Fruit fly (Drosophila melanogaster): ENCODE results near the gene Elp1.
A peak's percentile ranks its signal among the peaks of the same experiment; 100 is the strongest.

The Elp1 gene

dm6 chr3R:11656614-11657216, 5.9 kb downstream of the Elp1 start (continued):
- TF ChIP-seq CG15479 (GFP tag; optimal IDR thresholded peaks at IDR 0.05) (no peak), CG17385 (GFP tag; optimal IDR thresholded peaks at IDR 0.05) (peak; percentile 94), CG6254 (GFP tag; optimal IDR thresholded peaks at IDR 0.05) (peak; percentile 84), CG14965 (GFP tag; optimal IDR thresholded peaks at IDR 0.05; ENCODE audit: borderline replicate concordance) (peak; percentile 66), Hmx (GFP tag; optimal IDR thresholded peaks at IDR 0.05) (peak; percentile 85), NC2α (GFP tag; optimal IDR thresholded peaks at IDR 0.05) (peak; percentile 88), Optix (GFP tag; IDR thresholded peaks at IDR 0.05) (peak; percentile 96), Adf1 (GFP tag; IDR thresholded peaks at IDR 0.05) (peak; percentile 75), dmrt11E (tag; optimal IDR thresholded peaks at IDR 0.05) (peak; percentile 91), kay (GFP tag; optimal IDR thresholded peaks at IDR 0.05) (peak; percentile 87), Nf-YB (GFP tag; optimal IDR thresholded peaks at IDR 0.05) (peak; percentile 85), luna (GFP tag; optimal IDR thresholded peaks at IDR 0.05) (peak; percentile 85), trem (tag; optimal IDR thresholded peaks at IDR 0.05) (peak; percentile 92), Camta (GFP tag; optimal IDR thresholded peaks at IDR 0.05) (peak; percentile 95), CG6175 (GFP tag; IDR thresholded peaks at IDR 0.05) (peak; percentile 96), YL-1 (GFP tag; optimal IDR thresholded peaks at IDR 0.05) (peak; percentile 77), lov (optimal IDR thresholded peaks at IDR 0.05) (no peak), lov (GFP tag; IDR thresholded peaks at IDR 0.05) (peak; percentile 97), CG6765 (GFP tag; optimal IDR thresholded peaks at IDR 0.05) (peak; percentile 92), odd (GFP tag; optimal IDR thresholded peaks at IDR 0.05) (peak; percentile 90), CG12219 (GFP tag; optimal IDR thresholded peaks at IDR 0.05) (peak; percentile 96), CG7271 (tag; optimal IDR thresholded peaks at IDR 0.05) (peak; percentile 69), Doc2 (GFP tag; IDR thresholded peaks at IDR 0.05) (peak; percentile 82), chm (GFP tag; IDR thresholded peaks at IDR 0.05) (peak; percentile 98), CG3847 (GFP tag; IDR thresholded peaks at IDR 0.05) (peak; percentile 97), crp (GFP tag; optimal IDR thresholded peaks at IDR 0.05) (peak in 1 of 2 experiments; percentile 57), CG34224 (GFP tag; IDR thresholded peaks at IDR 0.05; ENCODE audit: partially characterized antibody) (no peak), disco-r (GFP tag; optimal IDR thresholded peaks at IDR 0.05) (peak; percentile 86), CG8388 (GFP tag; optimal IDR thresholded peaks at IDR 0.05) (peak; percentile 96), CG11696 (GFP tag; IDR thresholded peaks at IDR 0.05) (peak; percentile 91), Elba2 (GFP tag; optimal IDR thresholded peaks at IDR 0.05) (no peak), scrt (GFP tag; optimal IDR thresholded peaks at IDR 0.05) (peak; percentile 93), Chrac-16 (GFP tag; optimal IDR thresholded peaks at IDR 0.05) (peak; percentile 96), Lim3 (GFP tag; IDR thresholded peaks at IDR 0.05) (peak; percentile 89), CG10366 (GFP tag; IDR thresholded peaks at IDR 0.05) (peak; percentile 96), Poxn (GFP tag; IDR thresholded peaks at IDR 0.05) (peak; percentile 95), CG7928 (GFP tag; optimal IDR thresholded peaks at IDR 0.05) (peak; percentile 78), lab (GFP tag; optimal IDR thresholded peaks at IDR 0.05) (peak; percentile 98), CG18619 (GFP tag; optimal IDR thresholded peaks at IDR 0.05) (peak; percentile 94), CG6813 (GFP tag; optimal IDR thresholded peaks at IDR 0.05) (peak; percentile 95), Six4 (GFP tag; optimal IDR thresholded peaks at IDR 0.05) (peak; percentile 95), repo (GFP tag; optimal IDR thresholded peaks at IDR 0.05) (peak; percentile 89), CG10565 (GFP tag; optimal IDR thresholded peaks at IDR 0.05) (peak; percentile 75), CG2678 (tag; optimal IDR thresholded peaks at IDR 0.05) (peak; percentile 98), cwo (GFP tag; optimal IDR thresholded peaks at IDR 0.05) (peak; percentile 92), CG3281 (GFP tag; optimal IDR thresholded peaks at IDR 0.05) (peak; percentile 95), Usf (GFP tag; optimal IDR thresholded peaks at IDR 0.05) (peak; percentile 84), CG15601 (tag; optimal IDR thresholded peaks at IDR 0.05) (peak; percentile 94), CG10654 (GFP tag; optimal IDR thresholded peaks at IDR 0.05) (peak; percentile 91), sisA (GFP tag; IDR thresholded peaks at IDR 0.05) (peak; percentile 96)
